Worm (Caenorhabditis elegans) whole organism, mixed stage, embryonic: ENCODE data around the gene srh-105.

Experiments
- bed-3 ChIP-seq: fragments of 200-800 bp; sonication (Bioruptor generic); optimal IDR thresholded peaks from 3 replicates; lab custom pipeline; 2018; ENCODE audit warnings: mild to moderate bottlenecking, missing genetic modification characterization, moderate library complexity, missing compliant biosample characterization
- blmp-1 ChIP-seq: fragments of 150-350 bp; optimal IDR thresholded peaks from 2 replicates; lab custom pipeline; 2014; ENCODE audit warnings: missing biosample characterization, missing genetic modification characterization
- ceh-43 ChIP-seq: fragments of 200-800 bp; sonication (Bioruptor generic); optimal IDR thresholded peaks from 2 replicates; lab custom pipeline; 2018; ENCODE audit warnings: mild to moderate bottlenecking, missing genetic modification characterization, moderate library complexity, missing compliant biosample characterization
- ceh-83 ChIP-seq: fragments of 200-800 bp; sonication (Bioruptor generic); optimal IDR thresholded peaks from 2 replicates; lab custom pipeline; 2018; ENCODE audit warnings: mild to moderate bottlenecking, missing genetic modification characterization, missing compliant biosample characterization
- cnd-1 ChIP-seq: fragments of 200-800 bp; sonication (Bioruptor generic); optimal IDR thresholded peaks from 2 replicates; lab custom pipeline; 2018; ENCODE audit warnings: mild to moderate bottlenecking, missing genetic modification characterization, missing compliant biosample characterization
- elt-1 ChIP-seq: sonication (generic microtip); optimal IDR thresholded peaks from 2 replicates; lab custom pipeline; 2017; ENCODE audit warnings: missing genetic modification characterization, mild to moderate bottlenecking, missing compliant biosample characterization, antibody characterized with exemption, moderate library complexity, borderline replicate concordance; ENCODE audit not compliant: insufficient read depth
- lsy-2 ChIP-seq: fragments of 150-350 bp; optimal IDR thresholded peaks from 2 replicates; lab custom pipeline; 2014; ENCODE audit warnings: missing biosample characterization, missing genetic modification characterization
- nhr-237 ChIP-seq: fragments of 150-350 bp; optimal IDR thresholded peaks from 2 replicates; lab custom pipeline; 2014; ENCODE audit warnings: missing biosample characterization, missing genetic modification characterization
- pha-4 ChIP-seq: fragments of 150-350 bp; optimal IDR thresholded peaks from 2 replicates; lab custom pipeline; 2018; ENCODE audit warnings: missing biosample characterization, missing genetic modification reagents, missing genetic modification characterization
- sem-2 ChIP-seq: fragments of 200-800 bp; sonication (Bioruptor generic); optimal IDR thresholded peaks from 2 replicates; lab custom pipeline; 2018; ENCODE audit warnings: mild to moderate bottlenecking, missing genetic modification characterization, missing compliant biosample characterization
- snpc-4 ChIP-seq: fragments of 150-350 bp; optimal IDR thresholded peaks from 2 replicates; lab custom pipeline; 2014; ENCODE audit warnings: missing biosample characterization, missing genetic modification characterization
- sptf-1 ChIP-seq: sonication (generic microtip); optimal IDR thresholded peaks from 2 replicates; lab custom pipeline; 2017; ENCODE audit warnings: mild to moderate bottlenecking, missing genetic modification characterization, moderate library complexity, missing compliant biosample characterization
- unc-62 ChIP-seq: fragments of 150-350 bp; optimal IDR thresholded peaks from 2 replicates; lab custom pipeline; 2014; ENCODE audit warnings: missing biosample characterization, missing genetic modification reagents, missing genetic modification characterization
- ztf-11 ChIP-seq: fragments of 150-350 bp; optimal IDR thresholded peaks from 2 replicates; lab custom pipeline; 2014; ENCODE audit warnings: missing biosample characterization, missing genetic modification characterization

ce11 chrII:555371-555770 lies 46.2 kb upstream of the srh-105 start:
- TF ChIP-seq unc-62 (GFP tag; lab: Kevin White, UChicago): peak; percentile 5
- TF ChIP-seq snpc-4 (tag; lab: Kevin White, UChicago): no peak
- no peak for TF ChIP-seq lsy-2 (tag; lab: Kevin White, UChicago)
- TF ChIP-seq sptf-1 (tag; lab: Kevin White, UChicago): no peak
- TF ChIP-seq elt-1 (tag; lab: Kevin White, UChicago): no peak
- no peak for TF ChIP-seq blmp-1
- no peak for TF ChIP-seq ztf-11
- TF ChIP-seq bed-3 (GFP tag; lab: Kevin White, UChicago): no peak
- no peak for TF ChIP-seq ceh-43 (GFP tag; lab: Kevin White, UChicago)
- TF ChIP-seq nhr-237 (tag; lab: Kevin White, UChicago): no peak
- TF ChIP-seq ceh-83: no peak
- TF ChIP-seq sem-2: no peak
- no peak for TF ChIP-seq pha-4 (tag; lab: Kevin White, UChicago)
- TF ChIP-seq cnd-1 (tag; lab: Kevin White, UChicago): no peak
